Fruit fly (Drosophila melanogaster) whole organism, embryonic: ENCODE measurements around the gene Prm.

ENCODE experiments used
- Abd-B ChIP-seq: fragments of 200-800 bp; sonication (Bioruptor generic); optimal IDR thresholded peaks from 2 replicates; lab custom pipeline; 2018; ENCODE audit warnings: missing biosample characterization, mild to moderate bottlenecking, missing genetic modification characterization, moderate library complexity
- Atf3 ChIP-seq: fragments of 200-800 bp; sonication (Bioruptor generic); optimal IDR thresholded peaks from 3 replicates; lab custom pipeline; 2016; ENCODE audit warnings: missing biosample characterization, missing genetic modification characterization
- C15 ChIP-seq: fragments of 200-800 bp; sonication (Bioruptor generic); IDR thresholded peaks from 3 replicates; pipeline ENCODE4 v1.3.6; 2022; ENCODE audit warnings: missing biosample characterization, missing genetic modification characterization
- CG10959 ChIP-seq: fragments of 200-800 bp; sonication (Bioruptor generic); IDR thresholded peaks from 2 replicates; pipeline ENCODE4 v1.3.6; 2022; ENCODE audit warnings: missing biosample characterization, missing genetic modification characterization
- CG11093 ChIP-seq: fragments of 200-800 bp; sonication (Bioruptor generic); IDR thresholded peaks from 3 replicates; pipeline ENCODE4 v1.3.6; 2022; ENCODE audit warnings: missing biosample characterization, missing genetic modification characterization
- CG11247 ChIP-seq: fragments of 200-800 bp; sonication (Bioruptor generic); IDR thresholded peaks from 2 replicates; pipeline ENCODE4 v1.3.6; 2022; ENCODE audit warnings: missing biosample characterization, missing genetic modification characterization
- CG11723 ChIP-seq: fragments of 200-800 bp; sonication (Bioruptor generic); optimal IDR thresholded peaks from 2 replicates; lab custom pipeline; 2017; ENCODE audit warnings: missing biosample characterization, mild to moderate bottlenecking, missing genetic modification characterization
- CG1233 ChIP-seq: fragments of 200-800 bp; sonication (Bioruptor generic); optimal IDR thresholded peaks from 4 replicates; lab custom pipeline; 2018; ENCODE audit warnings: missing biosample characterization, mild to moderate bottlenecking, missing genetic modification characterization
- CG12391 ChIP-seq: fragments of 200-800 bp; sonication (Bioruptor generic); optimal IDR thresholded peaks from 3 replicates; lab custom pipeline; 2018; ENCODE audit warnings: missing biosample characterization, mild to moderate bottlenecking, missing genetic modification characterization, moderate library complexity
- CG14860 ChIP-seq: fragments of 200-800 bp; sonication (Bioruptor generic); IDR thresholded peaks from 3 replicates; pipeline ENCODE4 v1.3.6; 2022; ENCODE audit warnings: missing biosample characterization, missing genetic modification characterization; ENCODE audit not compliant: partially characterized antibody
- CG15479 ChIP-seq: fragments of 200-800 bp; sonication (Bioruptor generic); optimal IDR thresholded peaks from 3 replicates; lab custom pipeline; 2019; ENCODE audit warnings: missing biosample characterization, mild to moderate bottlenecking, missing genetic modification characterization, moderate library complexity
- CG15601 ChIP-seq: fragments of 200-800 bp; sonication (Bioruptor generic); optimal IDR thresholded peaks from 3 replicates; lab custom pipeline; 2019; ENCODE audit warnings: missing biosample characterization, mild to moderate bottlenecking, missing genetic modification characterization, moderate library complexity
- CG1602 ChIP-seq: fragments of 200-800 bp; sonication (Bioruptor generic); optimal IDR thresholded peaks from 3 replicates; lab custom pipeline; 2016; ENCODE audit warnings: missing biosample characterization, missing genetic modification characterization
- CG17829 ChIP-seq: fragments of 200-800 bp; optimal IDR thresholded peaks from 2 replicates; lab custom pipeline; 2019; ENCODE audit warnings: missing biosample characterization, mild to moderate bottlenecking, missing genetic modification characterization, moderate library complexity
- CG18764 ChIP-seq: fragments of 200-800 bp; sonication (Bioruptor generic); optimal IDR thresholded peaks from 3 replicates; lab custom pipeline; 2016; ENCODE audit warnings: missing biosample characterization, missing genetic modification characterization
- CG32767 ChIP-seq: fragments of 200-800 bp; sonication (Bioruptor generic); IDR thresholded peaks from 2 replicates; pipeline ENCODE4 v1.3.6; 2022; ENCODE audit warnings: missing biosample characterization, missing genetic modification characterization
- CG6689 ChIP-seq: fragments of 200-800 bp; sonication (Bioruptor generic); IDR thresholded peaks from 2 replicates; pipeline ENCODE4 v1.3.6; 2022; ENCODE audit warnings: missing biosample characterization, missing genetic modification characterization
- CG8359 ChIP-seq: fragments of 200-800 bp; sonication (Bioruptor generic); optimal IDR thresholded peaks from 2 replicates; lab custom pipeline; 2017; ENCODE audit warnings: missing biosample characterization, mild to moderate bottlenecking, missing genetic modification characterization, borderline replicate concordance
- CG9876 ChIP-seq: fragments of 200-800 bp; sonication (Bioruptor generic); optimal IDR thresholded peaks from 2 replicates; lab custom pipeline; 2016; ENCODE audit warnings: missing biosample characterization, missing genetic modification characterization
- CoRest ChIP-seq: fragments of 200-800 bp; sonication (Bioruptor generic); optimal IDR thresholded peaks from 3 replicates; lab custom pipeline; 2018; ENCODE audit warnings: missing biosample characterization, mild to moderate bottlenecking, missing genetic modification characterization, moderate library complexity
- Ets65A ChIP-seq: fragments of 200-800 bp; sonication (Bioruptor generic); peaks from one replicate; lab custom pipeline; 2016; ENCODE audit warnings: missing biosample characterization, missing genetic modification characterization
- GATAe ChIP-seq: fragments of 200-800 bp; sonication (Bioruptor generic); conservative IDR thresholded peaks from 2 replicates; pipeline ENCODE4 v1.3.6; 2022; ENCODE audit warnings: missing biosample characterization, missing genetic modification characterization
- HHEX ChIP-seq: fragments of 200-800 bp; sonication (Bioruptor generic); optimal IDR thresholded peaks from 3 replicates; lab custom pipeline; 2017; ENCODE audit warnings: missing biosample characterization, mild to moderate bottlenecking, missing genetic modification characterization, missing genetic modification reagents
- HmgD ChIP-seq: fragments of 200-800 bp; sonication (Bioruptor generic); optimal IDR thresholded peaks from 3 replicates; lab custom pipeline; 2016; ENCODE audit warnings: missing biosample characterization, missing genetic modification characterization
- Hsf ChIP-seq: fragments of 200-800 bp; sonication (Bioruptor generic); optimal IDR thresholded peaks from 3 replicates; lab custom pipeline; 2016; ENCODE audit warnings: missing biosample characterization, missing genetic modification characterization
- Lhr ChIP-seq: fragments of 200-800 bp; sonication (Bioruptor generic); optimal IDR thresholded peaks from 3 replicates; lab custom pipeline; 2017; ENCODE audit warnings: mild to moderate bottlenecking, missing biosample characterization, missing genetic modification reagents, missing genetic modification characterization
- Med ChIP-seq: fragments of 200-800 bp; sonication (Bioruptor generic); peaks from one replicate; lab custom pipeline; 2016; ENCODE audit warnings: missing biosample characterization, missing genetic modification characterization, mild to moderate bottlenecking, inconsistent platforms, moderate library complexity
- Mes4 ChIP-seq: fragments of 200-800 bp; sonication (Bioruptor generic); optimal IDR thresholded peaks from 2 replicates; lab custom pipeline; 2016; ENCODE audit warnings: missing biosample characterization, missing genetic modification characterization
- Mrtf ChIP-seq: fragments of 200-800 bp; sonication (Bioruptor generic); IDR thresholded peaks from 3 replicates; pipeline ENCODE4 v1.3.6; 2022; ENCODE audit warnings: missing biosample characterization, missing genetic modification characterization
- Nf-YA ChIP-seq: fragments of 200-800 bp; sonication (Bioruptor generic); IDR thresholded peaks from 2 replicates; pipeline ENCODE4 v1.3.6; 2022; ENCODE audit warnings: missing biosample characterization, missing genetic modification characterization
- Pdp1 ChIP-seq, 2 experiments: fragments of 200-800 bp; sonication (Bioruptor generic); optimal IDR thresholded peaks; 3 replicates each; lab custom pipeline; 2016; ENCODE audit warnings: missing biosample characterization in 2 of 2, missing genetic modification characterization in 2 of 2, mild to moderate bottlenecking in 1 of 2, moderate library complexity in 1 of 2
- Spps ChIP-seq: fragments of 200-800 bp; sonication (Bioruptor generic); optimal IDR thresholded peaks from 2 replicates; lab custom pipeline; 2018; ENCODE audit warnings: missing biosample characterization, mild to moderate bottlenecking, missing genetic modification characterization
- az2 ChIP-seq: fragments of 200-800 bp; sonication (Bioruptor generic); optimal IDR thresholded peaks from 3 replicates; lab custom pipeline; 2016; ENCODE audit warnings: missing biosample characterization, missing genetic modification characterization
- bcd ChIP-seq: fragments of 200-800 bp; sonication (Bioruptor generic); optimal IDR thresholded peaks from 2 replicates; lab custom pipeline; 2017; ENCODE audit warnings: missing biosample characterization, mild to moderate bottlenecking, missing genetic modification characterization
- cad ChIP-seq: fragments of >200 bp; optimal IDR thresholded peaks from 2 replicates; lab custom pipeline; 2017; ENCODE audit warnings: missing biosample characterization, missing genetic modification characterization
- ci ChIP-seq: fragments of 200-800 bp; sonication (Bioruptor generic); IDR thresholded peaks from 3 replicates; pipeline ENCODE4 v1.3.6; 2022; ENCODE audit warnings: missing biosample characterization, missing genetic modification characterization
- dmrt11E ChIP-seq: fragments of 200-800 bp; sonication (Bioruptor generic); optimal IDR thresholded peaks from 3 replicates; lab custom pipeline; 2018; ENCODE audit warnings: missing biosample characterization, mild to moderate bottlenecking, missing genetic modification characterization, moderate library complexity
- fd96Cb ChIP-seq: fragments of 200-800 bp; sonication (Bioruptor generic); optimal IDR thresholded peaks from 2 replicates; lab custom pipeline; 2018; ENCODE audit warnings: missing biosample characterization, mild to moderate bottlenecking, missing genetic modification characterization, moderate library complexity
- ind ChIP-seq: fragments of 200-800 bp; sonication (Bioruptor generic); optimal IDR thresholded peaks from 3 replicates; lab custom pipeline; 2016; ENCODE audit warnings: missing biosample characterization, missing genetic modification characterization
- inv ChIP-seq: fragments of 200-800 bp; sonication (Bioruptor generic); IDR thresholded peaks from 2 replicates; pipeline ENCODE4 v1.3.6; 2022; ENCODE audit warnings: missing biosample characterization, missing genetic modification characterization; ENCODE audit not compliant: partially characterized antibody
- otp ChIP-seq: fragments of 200-800 bp; sonication (Bioruptor generic); IDR thresholded peaks from 3 replicates; pipeline ENCODE4, ENCODE4 v1.3.6; 2022; ENCODE audit warnings: missing biosample characterization, missing genetic modification characterization
- tin ChIP-seq: fragments of 200-800 bp; sonication (Bioruptor generic); optimal IDR thresholded peaks from 3 replicates; lab custom pipeline; 2016; ENCODE audit warnings: missing biosample characterization, missing genetic modification characterization
- tio ChIP-seq: fragments of 200-800 bp; sonication (Bioruptor generic); optimal IDR thresholded peaks from 2 replicates; lab custom pipeline; 2017; ENCODE audit warnings: missing biosample characterization, missing genetic modification characterization, inconsistent platforms
- tx ChIP-seq: fragments of 200-800 bp; sonication (Bioruptor generic); optimal IDR thresholded peaks from 2 replicates; lab custom pipeline; 2016; ENCODE audit warnings: missing biosample characterization, missing genetic modification characterization
- zen ChIP-seq: fragments of 200-800 bp; sonication (Bioruptor generic); optimal IDR thresholded peaks from 3 replicates; lab custom pipeline; 2018; ENCODE audit warnings: missing biosample characterization, mild to moderate bottlenecking, missing genetic modification characterization, moderate library complexity
- zen2 ChIP-seq: fragments of 200-800 bp; sonication (Bioruptor generic); IDR thresholded peaks from 3 replicates; pipeline ENCODE4 v1.3.6; 2022; ENCODE audit warnings: missing biosample characterization, missing genetic modification characterization; ENCODE audit not compliant: partially characterized antibody

The Prm gene

DNA sequence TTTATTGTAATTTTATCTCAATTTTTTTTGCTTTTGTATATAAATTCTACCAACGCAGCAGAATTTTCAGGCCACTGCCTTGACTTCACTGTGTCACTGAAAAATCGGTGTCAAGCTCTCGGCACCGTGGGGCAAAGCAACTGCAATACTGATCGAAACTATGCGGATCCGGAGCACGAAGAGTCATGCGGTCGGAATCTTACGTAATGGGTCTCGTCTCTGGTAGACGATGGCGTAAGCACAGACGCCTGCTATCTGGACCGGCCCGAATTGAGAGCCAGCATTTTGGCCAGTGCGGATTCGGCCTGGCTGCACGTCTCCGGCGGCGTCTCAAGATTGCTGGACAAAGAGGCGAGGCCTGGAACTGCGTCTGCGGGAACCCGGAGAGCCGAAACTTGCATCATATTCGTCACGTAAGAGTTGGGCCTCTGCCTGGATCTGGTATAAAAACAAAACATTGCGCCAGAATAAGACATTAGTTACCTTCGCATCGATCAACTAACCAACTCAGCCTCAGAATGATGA lies 18.7 kb downstream of the Prm start, which contains the start of gene Cp18:
TSS of gene Cp18 (plus strand) at position 475 of the 525 bp plus-strand sequence.
- TF ChIP-seq Med (GFP tag; lab: Kevin White, UChicago) (peak; percentile 53), CG1233 (GFP tag; lab: Kevin White, UChicago) (no peak), Abd-B (no peak), cad (no peak), CG12391 (no peak), ci (peak; percentile 43; the same call in 1 of the 3 replicates), Pdp1 (GFP tag; optimal IDR thresholded peaks at IDR 0.05; lab: Kevin White, UChicago) (peak in 1 of 2 experiments; percentile 67), C15 (GFP tag; lab: Robert Waterston, UW) (no peak)
- TF ChIP-seq, all 482 proteins: peak for 3

DNA sequence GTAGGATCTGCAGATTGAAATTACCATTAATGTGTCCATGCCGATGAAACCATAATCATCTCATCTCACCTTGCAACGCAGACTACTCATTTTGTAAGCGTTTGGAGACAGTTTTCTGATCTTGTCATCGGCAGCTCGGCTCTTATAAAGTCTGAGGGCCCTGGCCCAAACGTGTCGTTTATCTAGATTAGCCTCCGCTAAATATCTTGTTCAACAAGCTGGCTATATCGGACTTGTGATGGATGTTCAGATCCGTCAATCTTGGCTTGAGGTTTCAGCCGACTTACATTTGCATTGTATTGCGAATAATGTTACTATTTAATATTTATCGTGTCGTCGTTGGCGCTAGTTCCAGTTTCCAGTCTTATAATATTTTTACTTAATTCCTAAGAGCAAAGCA lies 19.4 kb downstream of the Prm start, which contains the start of gene CG43965:
TSS of gene CG43965 (minus strand) at position 101 of the 400 bp plus-strand sequence.
- peak; percentile 2 for TF ChIP-seq Ets65A (GFP tag; lab: Kevin White, UChicago)
- no peak for TF ChIP-seq otp

DNA sequence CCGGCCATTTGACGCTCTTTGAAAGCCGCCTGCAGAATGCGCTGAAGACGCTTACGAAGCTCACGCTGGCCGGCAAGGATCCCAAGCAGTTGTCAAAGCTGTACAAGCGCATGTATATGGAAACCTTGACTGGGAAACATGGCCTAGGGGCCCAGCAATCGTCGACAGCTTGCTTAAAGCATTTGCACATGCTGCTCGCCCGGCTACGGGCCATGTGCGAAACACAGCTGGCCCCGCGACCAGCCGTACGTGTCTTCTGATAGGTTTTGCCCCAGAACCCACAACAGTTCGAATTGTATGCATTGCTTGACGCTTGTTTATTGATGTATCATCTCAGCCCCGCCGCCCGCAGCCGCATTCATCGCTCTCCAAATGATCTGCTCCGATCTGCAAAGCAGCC lies 19.9 kb downstream of the Prm start:
- TF ChIP-seq Spps (tag; lab: Kevin White, UChicago) (no peak), HHEX (no peak), az2 (no peak), Atf3 (GFP tag; lab: Kevin White, UChicago) (no peak), GATAe (GFP tag; lab: Robert Waterston, UW) (no peak), CG14860 (GFP tag; lab: Robert Waterston, UW) (no peak), zen (no peak), ind (GFP tag; lab: Kevin White, UChicago) (no peak), Mes4 (GFP tag; lab: Kevin White, UChicago) (no peak), CG11723 (GFP tag; lab: Kevin White, UChicago) (no peak), CG15479 (GFP tag; lab: Kevin White, UChicago) (no peak), fd96Cb (tag; lab: Kevin White, UChicago) (no peak), tx (GFP tag; lab: Kevin White, UChicago) (no peak), CG9876 (no peak), Hsf (GFP tag; lab: Kevin White, UChicago) (no peak), zen2 (GFP tag; lab: Robert Waterston, UW) (no peak)

DNA sequence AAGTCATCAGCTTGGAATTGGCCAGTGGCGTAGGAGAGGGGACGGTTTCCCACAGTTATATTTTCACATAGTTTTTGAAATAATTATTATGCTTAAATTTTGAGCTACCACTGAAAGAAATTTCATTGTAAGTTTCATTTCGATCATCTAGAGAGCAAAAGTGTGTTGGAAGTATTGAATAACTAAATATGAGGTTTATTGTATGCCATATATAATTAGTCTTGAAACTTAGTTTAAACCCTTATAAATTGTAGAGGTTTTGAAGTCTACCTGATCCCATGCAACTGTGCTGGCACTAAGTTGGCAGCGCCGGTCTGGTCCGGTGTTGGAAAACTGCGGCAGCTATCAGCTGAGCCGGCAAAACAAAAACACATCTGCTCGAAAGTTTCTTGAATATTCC lies 24.0 kb downstream of the Prm start, which contains the start of the genes CG32022 and CG6511:
TSS of gene CG32022 (minus strand) at position 128 of the 400 bp plus-strand sequence.
TSS of gene CG6511 (plus strand) at position 180 of the 400 bp plus-strand sequence.
- TF ChIP-seq CG11093 (GFP tag; lab: Robert Waterston, UW) = peak; percentile 97; the same call in 2 of the 3 replicates
- TF ChIP-seq HmgD (GFP tag; lab: Kevin White, UChicago) = peak; percentile 95
- TF ChIP-seq CoRest (tag; lab: Kevin White, UChicago) = peak; percentile 99
- TF ChIP-seq tin (GFP tag; lab: Kevin White, UChicago) = peak; percentile 98
- peak; percentile 93 for TF ChIP-seq ci
- TF ChIP-seq CG1602 (GFP tag; lab: Kevin White, UChicago) = peak; percentile 97
- TF ChIP-seq Mrtf (GFP tag; lab: Robert Waterston, UW) = peak; percentile 95
- peak; percentile 98 for TF ChIP-seq bcd (GFP tag; lab: Kevin White, UChicago)
- TF ChIP-seq inv (GFP tag; lab: Robert Waterston, UW) = no peak
- TF ChIP-seq Lhr (GFP tag; lab: Kevin White, UChicago) = peak; percentile 86
- TF ChIP-seq tio (GFP tag; lab: Kevin White, UChicago) = peak; percentile 97
- peak; percentile 89 for TF ChIP-seq CG8359 (GFP tag; lab: Kevin White, UChicago)
- peak; percentile 82 for TF ChIP-seq Nf-YA (GFP tag; lab: Robert Waterston, UW)
- TF ChIP-seq CG14860 (GFP tag; lab: Robert Waterston, UW) = no peak
- TF ChIP-seq CG15601 (tag; lab: Kevin White, UChicago) = peak; percentile 94
- peak; percentile 96 for TF ChIP-seq CG18764 (GFP tag; lab: Kevin White, UChicago)
- peak; percentile 96 for TF ChIP-seq CG6689 (GFP tag; lab: Robert Waterston, UW)
- peak; percentile 96 for TF ChIP-seq CG1233 (GFP tag; lab: Kevin White, UChicago)
- peak; percentile 89 for TF ChIP-seq CG32767 (GFP tag; lab: Robert Waterston, UW)
- peak; percentile 86 for TF ChIP-seq CG10959 (GFP tag; lab: Robert Waterston, UW)
- TF ChIP-seq dmrt11E (tag; lab: Kevin White, UChicago) = peak; percentile 96
- TF ChIP-seq CG11247 (GFP tag; lab: Robert Waterston, UW) = peak; percentile 94; the same call in 1 of the 2 replicates
- peak; percentile 96 for TF ChIP-seq CG17829
